Fruit fly (Drosophila melanogaster) whole organism, embryonic: ENCODE data around the gene CG9270.
A peak's percentile ranks its signal among the peaks of the same experiment; 100 is the strongest.

Source experiments
- Abd-B ChIP-seq: fragments of 200-800 bp; sonication (Bioruptor generic); optimal IDR thresholded peaks from 2 replicates; lab custom pipeline; 2018; ENCODE audit warnings: missing biosample characterization, mild to moderate bottlenecking, missing genetic modification characterization, moderate library complexity
- B-H2 ChIP-seq: fragments of 200-800 bp; sonication (Bioruptor generic); optimal IDR thresholded peaks from 2 replicates; lab custom pipeline; 2018; ENCODE audit warnings: missing biosample characterization, mild to moderate bottlenecking, missing genetic modification characterization
- Bdp1 ChIP-seq: fragments of 200-800 bp; sonication (Bioruptor generic); optimal IDR thresholded peaks from 3 replicates; lab custom pipeline; 2016; ENCODE audit warnings: missing biosample characterization, missing genetic modification characterization
- Blimp-1 ChIP-seq: fragments of 200-800 bp; sonication (Bioruptor generic); optimal IDR thresholded peaks from 3 replicates; lab custom pipeline; 2018; ENCODE audit warnings: missing biosample characterization, missing genetic modification characterization, mild to moderate bottlenecking, moderate library complexity, missing genetic modification reagents
- CG10147 ChIP-seq: fragments of 200-800 bp; sonication (Bioruptor generic); optimal IDR thresholded peaks from 2 replicates; lab custom pipeline; 2019; ENCODE audit warnings: missing biosample characterization, mild to moderate bottlenecking, missing genetic modification characterization, moderate library complexity
- CG10209 ChIP-seq: fragments of 200-800 bp; sonication (Bioruptor generic); optimal IDR thresholded peaks from 3 replicates; lab custom pipeline; 2017; ENCODE audit warnings: missing biosample characterization, mild to moderate bottlenecking, missing genetic modification characterization, missing genetic modification reagents
- CG1024 ChIP-seq: fragments of 200-800 bp; sonication (Bioruptor generic); IDR thresholded peaks from 2 replicates; pipeline ENCODE4 v1.3.6; 2022; ENCODE audit warnings: missing biosample characterization, missing genetic modification characterization
- CG10267 ChIP-seq: fragments of 200-800 bp; sonication (Bioruptor generic); optimal IDR thresholded peaks from 2 replicates; lab custom pipeline; 2018; ENCODE audit warnings: missing biosample characterization, mild to moderate bottlenecking, missing genetic modification characterization, moderate library complexity
- CG10654 ChIP-seq: fragments of 200-800 bp; sonication (Bioruptor generic); optimal IDR thresholded peaks from 2 replicates; lab custom pipeline; 2016; ENCODE audit warnings: missing biosample characterization, missing genetic modification characterization
- CG11398 ChIP-seq: fragments of 200-800 bp; sonication (Bioruptor generic); optimal IDR thresholded peaks from 2 replicates; lab custom pipeline; 2016; ENCODE audit warnings: missing biosample characterization, missing genetic modification characterization
- CG11723 ChIP-seq: fragments of 200-800 bp; sonication (Bioruptor generic); optimal IDR thresholded peaks from 2 replicates; lab custom pipeline; 2017; ENCODE audit warnings: missing biosample characterization, mild to moderate bottlenecking, missing genetic modification characterization
- CG12219 ChIP-seq: fragments of 200-800 bp; sonication (Bioruptor generic); optimal IDR thresholded peaks from 3 replicates; lab custom pipeline; 2018; ENCODE audit warnings: missing biosample characterization, mild to moderate bottlenecking, missing genetic modification characterization
- CG12299 ChIP-seq: fragments of 200-800 bp; sonication (Bioruptor generic); optimal IDR thresholded peaks from 2 replicates; lab custom pipeline; 2018; ENCODE audit warnings: missing biosample characterization, mild to moderate bottlenecking, missing genetic modification characterization
- CG13296 ChIP-seq: fragments of 200-800 bp; sonication (Bioruptor generic); optimal IDR thresholded peaks from 3 replicates; lab custom pipeline; 2018; ENCODE audit warnings: missing biosample characterization, mild to moderate bottlenecking, missing genetic modification characterization
- CG13894 ChIP-seq: fragments of 200-800 bp; sonication (Bioruptor generic); optimal IDR thresholded peaks from 3 replicates; lab custom pipeline; 2018; ENCODE audit warnings: missing biosample characterization, mild to moderate bottlenecking, missing genetic modification characterization, moderate library complexity
- CG14441 ChIP-seq: fragments of 200-800 bp; sonication (Bioruptor generic); IDR thresholded peaks from 2 replicates; pipeline ENCODE4 v1.3.6; 2022; ENCODE audit warnings: missing biosample characterization, missing genetic modification characterization
- CG17568 ChIP-seq: fragments of 200-800 bp; sonication (Bioruptor generic); optimal IDR thresholded peaks from 2 replicates; lab custom pipeline; 2018; ENCODE audit warnings: missing biosample characterization, mild to moderate bottlenecking, missing genetic modification characterization, moderate library complexity
- CG18599 ChIP-seq: fragments of 200-800 bp; sonication (Bioruptor generic); optimal IDR thresholded peaks from 3 replicates; lab custom pipeline; 2017; ENCODE audit warnings: missing biosample characterization, missing genetic modification characterization, mild to moderate bottlenecking, moderate library complexity, missing genetic modification reagents
- CG2116 ChIP-seq: fragments of 200-800 bp; sonication (Bioruptor generic); optimal IDR thresholded peaks from 3 replicates; lab custom pipeline; 2018; ENCODE audit warnings: missing biosample characterization, mild to moderate bottlenecking, missing genetic modification characterization
- CG2120 ChIP-seq: fragments of 200-800 bp; sonication (Bioruptor generic); optimal IDR thresholded peaks from 3 replicates; lab custom pipeline; 2016; ENCODE audit warnings: missing biosample characterization, missing genetic modification characterization
- CG31388 ChIP-seq: fragments of 200-800 bp; sonication (Bioruptor generic); optimal IDR thresholded peaks from 2 replicates; lab custom pipeline; 2016; ENCODE audit warnings: missing biosample characterization, missing genetic modification characterization
- CG34224 ChIP-seq: fragments of 200-800 bp; sonication (Bioruptor generic); IDR thresholded peaks from 3 replicates; pipeline ENCODE4 v1.3.6; 2022; ENCODE audit warnings: missing biosample characterization, missing genetic modification characterization; ENCODE audit not compliant: partially characterized antibody
- CG34376 ChIP-seq: fragments of 200-800 bp; sonication (Bioruptor generic); optimal IDR thresholded peaks from 2 replicates; lab custom pipeline; 2018; ENCODE audit warnings: missing biosample characterization, mild to moderate bottlenecking, missing genetic modification characterization
- CG4707 ChIP-seq: fragments of 200-800 bp; sonication (Bioruptor generic); optimal IDR thresholded peaks from 2 replicates; lab custom pipeline; 2018; ENCODE audit warnings: missing biosample characterization, mild to moderate bottlenecking, missing genetic modification characterization, moderate library complexity
- CG5245 ChIP-seq: fragments of 200-800 bp; sonication (Bioruptor generic); optimal IDR thresholded peaks from 3 replicates; lab custom pipeline; 2016; ENCODE audit warnings: missing biosample characterization, missing genetic modification characterization
- CG7745 ChIP-seq: fragments of 200-800 bp; sonication (Bioruptor generic); optimal IDR thresholded peaks from 2 replicates; lab custom pipeline; 2018; ENCODE audit warnings: missing biosample characterization, mild to moderate bottlenecking, missing genetic modification characterization, moderate library complexity
- CG7963 ChIP-seq: fragments of 200-800 bp; sonication (Bioruptor generic); IDR thresholded peaks from 3 replicates; pipeline ENCODE4 v1.3.6; 2022; ENCODE audit warnings: missing biosample characterization, missing genetic modification characterization; ENCODE audit not compliant: partially characterized antibody
- CG8290 ChIP-seq, 3 experiments: fragments of 200-800 bp; sonication (Bioruptor generic); optimal IDR thresholded peaks; 2 replicates each; lab custom pipeline; 2016 to 2019; ENCODE audit warnings: missing biosample characterization in 3 of 3, missing genetic modification characterization in 3 of 3, mild to moderate bottlenecking in 2 of 3, moderate library complexity in 1 of 3
- CTCF ChIP-seq: fragments of 200-800 bp; sonication (Bioruptor generic); optimal IDR thresholded peaks from 2 replicates; lab custom pipeline; 2017; ENCODE audit warnings: missing biosample characterization, mild to moderate bottlenecking, missing genetic modification characterization, moderate library complexity
- CrebB ChIP-seq: fragments of 200-800 bp; sonication (Bioruptor generic); optimal IDR thresholded peaks from 3 replicates; lab custom pipeline; 2018; ENCODE audit warnings: missing biosample characterization, mild to moderate bottlenecking, missing genetic modification characterization
- Eip74EF ChIP-seq, 2 experiments: fragments of 200-800 bp in 1 of 2; fragments of >200 bp in 1 of 2; sonication (Bioruptor generic) in 1 of 2; optimal IDR thresholded peaks; 2 replicates each; lab custom pipeline; 2017 to 2019; ENCODE audit warnings: missing biosample characterization in 2 of 2, missing genetic modification characterization in 2 of 2, mild to moderate bottlenecking in 1 of 2, moderate library complexity in 1 of 2
- Fer1 ChIP-seq: fragments of 200-800 bp; sonication (Bioruptor generic); optimal IDR thresholded peaks from 2 replicates; lab custom pipeline; 2017; ENCODE audit warnings: missing biosample characterization, mild to moderate bottlenecking, missing genetic modification characterization
- Fer3 ChIP-seq: fragments of 200-800 bp; sonication (Bioruptor generic); optimal IDR thresholded peaks from 2 replicates; lab custom pipeline; 2018; ENCODE audit warnings: missing biosample characterization, mild to moderate bottlenecking, missing genetic modification characterization, moderate library complexity
- Hr51 ChIP-seq, 2 experiments: fragments of 200-800 bp; sonication (Bioruptor generic); optimal IDR thresholded peaks; 2 replicates in 1 of 2; 3 replicates in 1 of 2; lab custom pipeline; 2016 to 2018; ENCODE audit warnings: missing biosample characterization in 2 of 2, missing genetic modification characterization in 2 of 2, mild to moderate bottlenecking in 1 of 2, moderate library complexity in 1 of 2
- Rfx ChIP-seq: fragments of 200-800 bp; sonication (Bioruptor generic); IDR thresholded peaks from 2 replicates; pipeline ENCODE4 v1.3.6; 2022; ENCODE audit warnings: missing biosample characterization, missing genetic modification characterization
- aop ChIP-seq: fragments of 200-800 bp; sonication (Bioruptor generic); IDR thresholded peaks from 2 replicates; pipeline ENCODE4 v1.3.6; 2022; ENCODE audit warnings: missing biosample characterization, missing genetic modification characterization
- ara ChIP-seq: fragments of 200-800 bp; sonication (Bioruptor generic); IDR thresholded peaks from 2 replicates; pipeline ENCODE4 v1.3.6; 2022; ENCODE audit warnings: missing biosample characterization, missing genetic modification characterization
- ase ChIP-seq: fragments of 200-800 bp; sonication (Bioruptor generic); IDR thresholded peaks from 3 replicates; pipeline ENCODE4 v1.3.6; 2022; ENCODE audit warnings: missing biosample characterization, missing genetic modification characterization
- cas ChIP-seq: fragments of 200-800 bp; sonication (Bioruptor generic); IDR thresholded peaks from 2 replicates; pipeline ENCODE4 v1.3.6; 2022; ENCODE audit warnings: missing biosample characterization, missing genetic modification characterization
- dm ChIP-seq: fragments of 200-800 bp; sonication (Bioruptor generic); optimal IDR thresholded peaks from 3 replicates; lab custom pipeline; 2016; ENCODE audit warnings: missing biosample characterization, missing genetic modification characterization
- emc ChIP-seq: fragments of 200-800 bp; sonication (Bioruptor generic); optimal IDR thresholded peaks from 2 replicates; lab custom pipeline; 2016; ENCODE audit warnings: missing biosample characterization, missing genetic modification characterization
- fd96Cb ChIP-seq: fragments of 200-800 bp; sonication (Bioruptor generic); optimal IDR thresholded peaks from 2 replicates; lab custom pipeline; 2018; ENCODE audit warnings: missing biosample characterization, mild to moderate bottlenecking, missing genetic modification characterization, moderate library complexity
- gsb ChIP-seq: fragments of 200-800 bp; sonication (Bioruptor generic); IDR thresholded peaks from 2 replicates; pipeline ENCODE4 v1.3.6; 2022; ENCODE audit warnings: missing biosample characterization, missing genetic modification characterization
- inv ChIP-seq: fragments of 200-800 bp; sonication (Bioruptor generic); IDR thresholded peaks from 2 replicates; pipeline ENCODE4 v1.3.6; 2022; ENCODE audit warnings: missing biosample characterization, missing genetic modification characterization; ENCODE audit not compliant: partially characterized antibody
- kay ChIP-seq: fragments of 200-800 bp; sonication (Bioruptor generic); optimal IDR thresholded peaks from 2 replicates; lab custom pipeline; 2016; ENCODE audit warnings: missing biosample characterization, missing genetic modification characterization
- lab ChIP-seq: fragments of 200-800 bp; sonication (Bioruptor generic); optimal IDR thresholded peaks from 3 replicates; lab custom pipeline; 2017; ENCODE audit warnings: missing biosample characterization, missing genetic modification characterization, mild to moderate bottlenecking, moderate library complexity, missing genetic modification reagents
- seq ChIP-seq: fragments of 200-800 bp; sonication (Bioruptor generic); IDR thresholded peaks from 2 replicates; pipeline ENCODE4 v1.3.6; 2022; ENCODE audit warnings: missing biosample characterization, missing genetic modification characterization
- so ChIP-seq: fragments of 200-800 bp; sonication (Bioruptor generic); IDR thresholded peaks from 3 replicates; pipeline ENCODE4 v1.3.6; 2022; ENCODE audit warnings: missing biosample characterization, missing genetic modification characterization
- vvl ChIP-seq: fragments of 200-800 bp; sonication (Bioruptor generic); IDR thresholded peaks from 2 replicates; pipeline ENCODE4 v1.3.6; 2022; ENCODE audit warnings: missing biosample characterization, missing genetic modification characterization

The CG9270 gene

DNA sequence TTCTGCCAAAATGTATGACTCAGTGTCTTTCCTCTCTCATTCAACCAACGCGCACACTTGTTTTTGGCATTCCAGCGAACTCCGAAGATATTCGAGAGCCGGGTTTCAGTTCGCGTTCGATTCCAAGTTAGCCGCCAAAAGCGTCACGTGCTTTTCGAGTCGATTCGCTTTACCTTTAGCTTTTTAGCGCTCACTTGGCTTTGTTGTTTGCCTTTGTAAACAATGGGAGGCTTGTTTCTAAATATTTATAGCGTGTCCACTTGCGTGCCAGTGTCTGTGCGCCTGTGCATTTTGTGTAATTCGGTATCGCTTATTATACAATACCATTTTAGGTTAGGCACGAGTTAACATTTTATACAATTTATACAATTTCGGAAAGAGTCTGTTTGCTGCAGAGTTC is 22.5 kb downstream of the CG9270 start (continued):
- TF ChIP-seq CG11723 (GFP tag; lab: Kevin White, UChicago), result peak; percentile 22
- TF ChIP-seq CrebB (tag; lab: Kevin White, UChicago), result peak; percentile 3
- 0 out of 2 replicates have a peak, but pooled peaks have one; percentile 25 for TF ChIP-seq CG14441 (GFP tag; lab: Robert Waterston, UW)
- no peak for TF ChIP-seq inv (GFP tag; lab: Robert Waterston, UW)
- TF ChIP-seq CG18599 (GFP tag; lab: Kevin White, UChicago), result peak; percentile 49
- no peak for TF ChIP-seq CG2116
- TF ChIP-seq Eip74EF (GFP tag; optimal IDR thresholded peaks at IDR 0.05; lab: Kevin White, UChicago), result peak in 1 of 2 experiments; percentile 37
- no peak for TF ChIP-seq CG7745 (tag; lab: Kevin White, UChicago)
- TF ChIP-seq CG17568 (GFP tag; lab: Kevin White, UChicago), result peak; percentile 65
- TF ChIP-seq CG10147 (GFP tag; lab: Kevin White, UChicago), result peak; percentile 30
- TF ChIP-seq so (GFP tag; lab: Robert Waterston, UW), result peak; percentile 49; the same call in 2 of the 3 replicates
- TF ChIP-seq CG13894 (tag; lab: Kevin White, UChicago), result peak; percentile 18
- TF ChIP-seq CG10209 (GFP tag; lab: Kevin White, UChicago), result peak; percentile 46
- TF ChIP-seq dm (GFP tag; lab: Kevin White, UChicago), result no peak
- TF ChIP-seq seq, result 0 out of 2 replicates have a peak, but pooled peaks have one; percentile 23
- TF ChIP-seq CG12219, result peak; percentile 3
- TF ChIP-seq aop (GFP tag; lab: Robert Waterston, UW), result no peak
- peak; percentile 59 for TF ChIP-seq CG13296
- TF ChIP-seq Abd-B (GFP tag; lab: Kevin White, UChicago), result no peak
- no peak for TF ChIP-seq CG10267 (tag; lab: Kevin White, UChicago)
- no peak for TF ChIP-seq emc (GFP tag; lab: Kevin White, UChicago)
- no peak for TF ChIP-seq ara (GFP tag; lab: Robert Waterston, UW)
- TF ChIP-seq ase (GFP tag; lab: Robert Waterston, UW), result 0 out of 3 replicates have a peak, but pooled peaks have one; percentile 27
- TF ChIP-seq CG1024 (GFP tag; lab: Robert Waterston, UW), result no peak
- peak; percentile 29 for TF ChIP-seq CG4707 (GFP tag; lab: Kevin White, UChicago)
- peak; percentile 15 for TF ChIP-seq kay (GFP tag; lab: Kevin White, UChicago)
- no peak for TF ChIP-seq cas (GFP tag; lab: Robert Waterston, UW)
- no peak for TF ChIP-seq CG7963 (GFP tag; lab: Robert Waterston, UW)
- TF ChIP-seq CG12299, result peak; percentile 31
- no peak for TF ChIP-seq CG31388 (GFP tag; lab: Kevin White, UChicago)
- no peak for TF ChIP-seq fd96Cb (tag; lab: Kevin White, UChicago)
- peak; percentile 51; the same call in 1 of the 2 replicates for TF ChIP-seq Rfx (GFP tag; lab: Robert Waterston, UW)
- TF ChIP-seq CG11398, result peak; percentile 18
- TF ChIP-seq CG8290 (GFP tag; optimal IDR thresholded peaks at IDR 0.05; lab: Kevin White, UChicago), result no peak
- TF ChIP-seq CG8290 (tag; optimal IDR thresholded peaks at IDR 0.05; lab: Kevin White, UChicago), result peak in 1 of 2 experiments; percentile 69
- peak; percentile 78 for TF ChIP-seq lab (GFP tag; lab: Kevin White, UChicago)
- peak; percentile 23 for TF ChIP-seq CG2120 (GFP tag; lab: Kevin White, UChicago)
- TF ChIP-seq vvl (GFP tag; lab: Robert Waterston, UW), result peak; percentile 62
- TF ChIP-seq Fer1 (GFP tag; lab: Kevin White, UChicago), result peak; percentile 55
- peak in 1 of 2 experiments; percentile 12 for TF ChIP-seq Hr51 (GFP tag; optimal IDR thresholded peaks at IDR 0.05; lab: Kevin White, UChicago)
- no peak for TF ChIP-seq CG34224
- TF ChIP-seq CG34376 (GFP tag; lab: Kevin White, UChicago), result no peak
- TF ChIP-seq CG10654, result no peak
- TF ChIP-seq Blimp-1, result peak; percentile 39
- 0 out of 2 replicates have a peak, but pooled peaks have one; percentile 28 for TF ChIP-seq gsb (GFP tag; lab: Robert Waterston, UW)
- peak; percentile 42 for TF ChIP-seq Fer3 (tag; lab: Kevin White, UChicago)
- peak; percentile 33 for TF ChIP-seq CTCF
- TF ChIP-seq CG5245 (GFP tag; lab: Kevin White, UChicago), result no peak
- TF ChIP-seq B-H2 (GFP tag; lab: Kevin White, UChicago), result peak; percentile 42
- TF ChIP-seq Bdp1, result peak; percentile 24
